Fruit fly (Drosophila melanogaster) whole organism, embryonic: ENCODE data around the gene ver.

Experiments
- Blimp-1 ChIP-seq: fragments of 200-800 bp; sonication (Bioruptor generic); optimal IDR thresholded peaks from 3 replicates; lab custom pipeline; 2018; ENCODE audit warnings: missing biosample characterization, missing genetic modification characterization, mild to moderate bottlenecking, moderate library complexity, missing genetic modification reagents
- Bteb2 ChIP-seq: fragments of 200-800 bp; sonication (Bioruptor generic); optimal IDR thresholded peaks from 2 replicates; lab custom pipeline; 2016; ENCODE audit warnings: missing biosample characterization, missing genetic modification characterization
- CG10147 ChIP-seq: fragments of 200-800 bp; sonication (Bioruptor generic); optimal IDR thresholded peaks from 2 replicates; lab custom pipeline; 2019; ENCODE audit warnings: missing biosample characterization, mild to moderate bottlenecking, missing genetic modification characterization, moderate library complexity
- CG11398 ChIP-seq: fragments of 200-800 bp; sonication (Bioruptor generic); optimal IDR thresholded peaks from 2 replicates; lab custom pipeline; 2016; ENCODE audit warnings: missing biosample characterization, missing genetic modification characterization
- CG13287 ChIP-seq: fragments of 200-800 bp; sonication (Bioruptor generic); IDR thresholded peaks from 2 replicates; pipeline ENCODE4 v1.3.6; 2022; ENCODE audit warnings: missing biosample characterization, missing genetic modification characterization; ENCODE audit not compliant: partially characterized antibody
- CG13894 ChIP-seq: fragments of 200-800 bp; sonication (Bioruptor generic); optimal IDR thresholded peaks from 3 replicates; lab custom pipeline; 2018; ENCODE audit warnings: missing biosample characterization, mild to moderate bottlenecking, missing genetic modification characterization, moderate library complexity
- CG17802 ChIP-seq: fragments of 200-800 bp; sonication (Bioruptor generic); optimal IDR thresholded peaks from 2 replicates; lab custom pipeline; 2018; ENCODE audit warnings: missing biosample characterization, mild to moderate bottlenecking, missing genetic modification characterization, moderate library complexity
- CG32772 ChIP-seq: fragments of 200-800 bp; sonication (Bioruptor generic); IDR thresholded peaks from 2 replicates; pipeline ENCODE4 v1.3.6; 2022; ENCODE audit warnings: missing biosample characterization, missing genetic modification characterization
- CG34422 ChIP-seq: fragments of 200-800 bp; sonication (Bioruptor generic); IDR thresholded peaks from 3 replicates; pipeline ENCODE4 v1.3.6; 2022; ENCODE audit warnings: missing biosample characterization, missing genetic modification characterization
- CG4360 ChIP-seq: fragments of 200-800 bp; sonication (Bioruptor generic); IDR thresholded peaks from 2 replicates; pipeline ENCODE4 v1.3.6; 2022; ENCODE audit warnings: missing biosample characterization, missing genetic modification characterization
- CG43689 ChIP-seq: fragments of 200-800 bp; sonication (Bioruptor generic); IDR thresholded peaks from 2 replicates; pipeline ENCODE4 v1.3.6; 2022; ENCODE audit warnings: missing biosample characterization, missing genetic modification characterization
- CG4707 ChIP-seq: fragments of 200-800 bp; sonication (Bioruptor generic); optimal IDR thresholded peaks from 2 replicates; lab custom pipeline; 2018; ENCODE audit warnings: missing biosample characterization, mild to moderate bottlenecking, missing genetic modification characterization, moderate library complexity
- CG5245 ChIP-seq: fragments of 200-800 bp; sonication (Bioruptor generic); optimal IDR thresholded peaks from 3 replicates; lab custom pipeline; 2016; ENCODE audit warnings: missing biosample characterization, missing genetic modification characterization
- CG7556 ChIP-seq: fragments of 200-800 bp; sonication (Bioruptor generic); optimal IDR thresholded peaks from 2 replicates; lab custom pipeline; 2017; ENCODE audit warnings: missing biosample characterization, mild to moderate bottlenecking, missing genetic modification characterization
- CG8944 ChIP-seq: fragments of 200-800 bp; sonication (Bioruptor generic); optimal IDR thresholded peaks from 3 replicates; lab custom pipeline; 2016; ENCODE audit warnings: missing biosample characterization, missing genetic modification characterization
- CG9609 ChIP-seq: fragments of 200-800 bp; sonication (Bioruptor generic); optimal IDR thresholded peaks from 3 replicates; lab custom pipeline; 2016; ENCODE audit warnings: missing biosample characterization, missing genetic modification characterization
- CG9797 ChIP-seq: fragments of 200-800 bp; sonication (Bioruptor generic); optimal IDR thresholded peaks from 3 replicates; lab custom pipeline; 2018; ENCODE audit warnings: missing biosample characterization, mild to moderate bottlenecking, missing genetic modification characterization
- CrebB ChIP-seq: fragments of 200-800 bp; sonication (Bioruptor generic); optimal IDR thresholded peaks from 3 replicates; lab custom pipeline; 2018; ENCODE audit warnings: missing biosample characterization, mild to moderate bottlenecking, missing genetic modification characterization
- Deaf1 ChIP-seq: fragments of 200-800 bp; optimal IDR thresholded peaks from 3 replicates; lab custom pipeline; 2019; ENCODE audit warnings: missing biosample characterization, mild to moderate bottlenecking, missing genetic modification characterization, moderate library complexity
- Elba2 ChIP-seq: fragments of 200-800 bp; sonication (Bioruptor generic); optimal IDR thresholded peaks from 3 replicates; lab custom pipeline; 2016; ENCODE audit warnings: missing biosample characterization, missing genetic modification characterization
- Ets65A ChIP-seq: fragments of 200-800 bp; sonication (Bioruptor generic); peaks from one replicate; lab custom pipeline; 2016; ENCODE audit warnings: missing biosample characterization, missing genetic modification characterization
- Gug ChIP-seq: fragments of 200-800 bp; sonication (Bioruptor generic); IDR thresholded peaks from 4 replicates; pipeline ENCODE4 v1.3.6; 2022; ENCODE audit warnings: missing biosample characterization, missing genetic modification characterization
- H2.0 ChIP-seq: fragments of 200-800 bp; sonication (Bioruptor generic); IDR thresholded peaks from 2 replicates; pipeline ENCODE4 v1.3.6; 2022; ENCODE audit warnings: missing biosample characterization, missing genetic modification characterization
- HLHmδ ChIP-seq: fragments of 200-800 bp; sonication (Bioruptor generic); optimal IDR thresholded peaks from 2 replicates; lab custom pipeline; 2018; ENCODE audit warnings: missing biosample characterization, mild to moderate bottlenecking, missing genetic modification characterization, moderate library complexity
- Hey ChIP-seq: fragments of 200-800 bp; sonication (Bioruptor generic); optimal IDR thresholded peaks from 3 replicates; lab custom pipeline; 2018; ENCODE audit warnings: missing biosample characterization, mild to moderate bottlenecking, missing genetic modification characterization
- MBD-R2 ChIP-seq: fragments of 200-800 bp; sonication (Bioruptor generic); IDR thresholded peaks from 2 replicates; pipeline ENCODE4 v1.3.6; 2022; ENCODE audit warnings: missing biosample characterization, missing genetic modification characterization
- Six4 ChIP-seq: fragments of 200-800 bp; sonication (Bioruptor generic); optimal IDR thresholded peaks from 2 replicates; lab custom pipeline; 2016; ENCODE audit warnings: missing biosample characterization, missing genetic modification characterization
- al ChIP-seq: fragments of 200-800 bp; sonication (Bioruptor generic); IDR thresholded peaks from 2 replicates; pipeline ENCODE4 v1.3.6; 2022; ENCODE audit warnings: missing biosample characterization, missing genetic modification characterization
- ash1 ChIP-seq: fragments of 200-800 bp; sonication (Bioruptor generic); optimal IDR thresholded peaks from 2 replicates; lab custom pipeline; 2018; ENCODE audit warnings: missing biosample characterization, mild to moderate bottlenecking, missing genetic modification characterization
- cad ChIP-seq: fragments of >200 bp; optimal IDR thresholded peaks from 2 replicates; lab custom pipeline; 2017; ENCODE audit warnings: missing biosample characterization, missing genetic modification characterization
- cg ChIP-seq: fragments of 200-800 bp; sonication (Bioruptor generic); optimal IDR thresholded peaks from 3 replicates; lab custom pipeline; 2019; ENCODE audit warnings: missing biosample characterization, mild to moderate bottlenecking, missing genetic modification characterization, moderate library complexity
- chinmo ChIP-seq: fragments of 200-800 bp; sonication (Bioruptor generic); IDR thresholded peaks from 4 replicates; pipeline ENCODE4 v1.3.6; 2022; ENCODE audit warnings: missing biosample characterization, missing genetic modification characterization; ENCODE audit not compliant: partially characterized antibody
- chm ChIP-seq: fragments of 200-800 bp; sonication (Bioruptor generic); IDR thresholded peaks from 2 replicates; pipeline ENCODE4 v1.3.6; 2022; ENCODE audit warnings: missing biosample characterization, missing genetic modification characterization
- dimm ChIP-seq: fragments of 200-800 bp; sonication (Bioruptor generic); IDR thresholded peaks from 2 replicates; pipeline ENCODE4 v1.3.6; 2022; ENCODE audit warnings: missing biosample characterization, missing genetic modification characterization
- ewg ChIP-seq: fragments of 200-800 bp; sonication (Bioruptor generic); optimal IDR thresholded peaks from 3 replicates; lab custom pipeline; 2017; ENCODE audit warnings: mild to moderate bottlenecking, missing biosample characterization, missing genetic modification reagents, missing genetic modification characterization
- fd102C ChIP-seq: fragments of 200-800 bp; sonication (Bioruptor generic); optimal IDR thresholded peaks from 2 replicates; lab custom pipeline; 2018; ENCODE audit warnings: missing biosample characterization, mild to moderate bottlenecking, missing genetic modification characterization, moderate library complexity
- gce ChIP-seq: fragments of 200-800 bp; sonication (Bioruptor generic); IDR thresholded peaks from 3 replicates; pipeline ENCODE4 v1.3.6; 2022; ENCODE audit warnings: missing biosample characterization, missing genetic modification characterization
- grau ChIP-seq: fragments of 200-800 bp; optimal IDR thresholded peaks from 3 replicates; lab custom pipeline; 2019; ENCODE audit warnings: missing biosample characterization, mild to moderate bottlenecking, missing genetic modification characterization, moderate library complexity
- hth ChIP-seq: fragments of >200 bp; optimal IDR thresholded peaks from 2 replicates; lab custom pipeline; 2017; ENCODE audit warnings: inconsistent platforms
- jing ChIP-seq: fragments of 200-800 bp; sonication (Bioruptor generic); optimal IDR thresholded peaks from 2 replicates; lab custom pipeline; 2018; ENCODE audit warnings: missing biosample characterization, mild to moderate bottlenecking, missing genetic modification characterization
- klu ChIP-seq: fragments of 200-800 bp; sonication (Bioruptor generic); IDR thresholded peaks from 2 replicates; pipeline ENCODE4 v1.3.6; 2022; ENCODE audit warnings: missing biosample characterization, missing genetic modification characterization
- odd ChIP-seq: fragments of 200-800 bp; sonication (Bioruptor generic); optimal IDR thresholded peaks from 2 replicates; lab custom pipeline; 2017; ENCODE audit warnings: missing biosample characterization, mild to moderate bottlenecking, missing genetic modification characterization
- so ChIP-seq: fragments of 200-800 bp; sonication (Bioruptor generic); IDR thresholded peaks from 3 replicates; pipeline ENCODE4 v1.3.6; 2022; ENCODE audit warnings: missing biosample characterization, missing genetic modification characterization
- sr ChIP-seq: fragments of 200-800 bp; sonication (Bioruptor generic); IDR thresholded peaks from 3 replicates; pipeline ENCODE4 v1.3.6; 2022; ENCODE audit warnings: missing biosample characterization, missing genetic modification characterization
- stc ChIP-seq: fragments of 200-800 bp; sonication (Bioruptor generic); IDR thresholded peaks from 2 replicates; pipeline ENCODE4 v1.3.6; 2022; ENCODE audit warnings: missing biosample characterization, missing genetic modification characterization
- tll ChIP-seq, 2 experiments: fragments of 200-800 bp in 1 of 2; fragments of >200 bp in 1 of 2; sonication (Bioruptor generic) in 1 of 2; optimal IDR thresholded peaks; 2 replicates each; lab custom pipeline; 2017 to 2019; ENCODE audit warnings: missing biosample characterization in 2 of 2, missing genetic modification characterization in 2 of 2, mild to moderate bottlenecking in 1 of 2, moderate library complexity in 1 of 2
- twi ChIP-seq: fragments of 200-800 bp; optimal IDR thresholded peaks from 2 replicates; lab custom pipeline; 2019; ENCODE audit warnings: missing biosample characterization, mild to moderate bottlenecking, missing genetic modification characterization, moderate library complexity

The ver gene

DNA sequence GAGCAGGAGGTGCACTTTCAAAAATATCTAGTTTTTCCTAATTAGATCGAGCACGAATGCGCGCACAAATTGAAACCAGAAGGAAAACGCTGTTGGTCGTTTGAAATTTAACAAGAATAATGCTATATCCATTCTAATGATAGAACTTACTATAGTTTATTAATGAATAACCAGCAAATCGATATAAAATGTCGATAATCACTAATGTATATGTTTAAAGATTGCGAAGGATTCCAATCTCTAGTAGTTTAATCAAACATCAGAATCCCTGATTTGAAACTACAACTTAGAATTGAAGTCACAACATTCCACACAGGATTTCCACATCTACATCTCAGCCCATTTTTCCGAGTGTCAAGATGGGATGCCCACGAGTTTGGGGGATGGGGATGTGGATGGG, 41.6 kb downstream of the ver start (continued):
- peak; percentile 7 for TF ChIP-seq ewg (GFP tag; lab: Kevin White, UChicago)
- no peak for TF ChIP-seq al (GFP tag; lab: Robert Waterston, UW)

dm6 chr3L:12566065-12566730, 42.4 kb downstream of the ver start:
- TF ChIP-seq CG4707 (GFP tag; lab: Kevin White, UChicago) (no peak), Hey (tag; lab: Kevin White, UChicago) (peak; percentile 73), Gug (GFP tag; lab: Robert Waterston, UW) (no peak), Ets65A (peak; percentile 63), chinmo (GFP tag; lab: Robert Waterston, UW) (0 out of 4 replicates have a peak, but pooled peaks have one; percentile 14), H2.0 (GFP tag; lab: Robert Waterston, UW) (no peak), cad (peak; percentile 67), twi (peak; percentile 98), CG43689 (peak; percentile 32; the same call in 1 of the 2 replicates), CG4360 (GFP tag; lab: Robert Waterston, UW) (0 out of 2 replicates have a peak, but pooled peaks have one; percentile 5), tll (GFP tag; optimal IDR thresholded peaks at IDR 0.05; lab: Kevin White, UChicago) (peak in 1 of 2 experiments; percentile 97), CG8944 (GFP tag; lab: Kevin White, UChicago) (no peak), CG13894 (tag; lab: Kevin White, UChicago) (peak; percentile 37), cg (GFP tag; lab: Kevin White, UChicago) (peak; percentile 44), CrebB (tag; lab: Kevin White, UChicago) (no peak), jing (no peak)

DNA sequence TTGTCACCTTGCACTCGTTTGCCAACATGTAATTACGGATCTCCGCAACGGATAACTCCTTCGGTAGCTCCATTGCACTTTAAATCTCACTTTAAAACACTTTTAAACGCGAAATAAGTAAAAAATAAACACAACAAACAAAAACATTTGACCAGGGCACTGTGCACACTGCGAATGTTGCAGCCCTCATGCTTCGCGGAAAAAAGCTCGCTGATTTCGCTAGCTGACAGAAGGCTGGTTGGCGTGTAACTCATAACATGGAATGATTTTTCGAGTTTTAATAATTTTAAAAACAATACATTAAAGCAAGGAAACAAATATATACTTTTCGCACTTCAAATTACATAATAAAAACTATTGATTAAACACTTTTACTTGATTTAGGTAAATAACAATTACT, 48.6 kb downstream of the ver start, which contains the start of gene sowah:
sowah (minus strand) TSS at position 177 of the 400 bp plus-strand sequence.
- peak; percentile 30 for TF ChIP-seq Blimp-1 (GFP tag; lab: Kevin White, UChicago)
- no peak for TF ChIP-seq CG10147 (GFP tag; lab: Kevin White, UChicago)
- no peak for TF ChIP-seq chm (GFP tag; lab: Robert Waterston, UW)
- no peak for TF ChIP-seq CG7556 (GFP tag; lab: Kevin White, UChicago)
- TF ChIP-seq HLHmδ (GFP tag; lab: Kevin White, UChicago), result peak; percentile 30
- TF ChIP-seq Elba2 (GFP tag; lab: Kevin White, UChicago), result peak; percentile 21
- peak; percentile 42; the same call in 1 of the 3 replicates for TF ChIP-seq sr (GFP tag; lab: Robert Waterston, UW)
- TF ChIP-seq so, result no peak
- TF ChIP-seq ash1 (GFP tag; lab: Kevin White, UChicago), result peak; percentile 43
- peak; percentile 27 for TF ChIP-seq CG8944 (GFP tag; lab: Kevin White, UChicago)
- TF ChIP-seq fd102C (GFP tag; lab: Kevin White, UChicago), result no peak
- peak; percentile 63 for TF ChIP-seq CG9609 (GFP tag; lab: Kevin White, UChicago)
- peak; percentile 18 for TF ChIP-seq CG9797 (GFP tag; lab: Kevin White, UChicago)
- TF ChIP-seq CG5245 (GFP tag; lab: Kevin White, UChicago), result peak; percentile 10
- TF ChIP-seq CG32772 (GFP tag; lab: Robert Waterston, UW), result peak; percentile 47; the same call in 1 of the 2 replicates
- TF ChIP-seq stc (GFP tag; lab: Robert Waterston, UW), result no peak
- peak; percentile 99 for TF ChIP-seq MBD-R2
- TF ChIP-seq CG11398 (GFP tag; lab: Kevin White, UChicago), result peak; percentile 38
- TF ChIP-seq CG34422 (GFP tag; lab: Robert Waterston, UW), result peak; percentile 68
- peak; percentile 33 for TF ChIP-seq CG17802 (tag; lab: Kevin White, UChicago)
- peak; percentile 20 for TF ChIP-seq Deaf1
- TF ChIP-seq odd (GFP tag; lab: Kevin White, UChicago), result no peak
- no peak for TF ChIP-seq chinmo (GFP tag; lab: Robert Waterston, UW)
- TF ChIP-seq gce, result no peak
- no peak for TF ChIP-seq hth (lab: Kevin White, UChicago)
- peak; percentile 11 for TF ChIP-seq Bteb2 (GFP tag; lab: Kevin White, UChicago)
- TF ChIP-seq Six4 (GFP tag; lab: Kevin White, UChicago), result no peak
- no peak for TF ChIP-seq dimm
- TF ChIP-seq CG13287 (GFP tag; lab: Robert Waterston, UW), result peak; percentile 43; the same call in 1 of the 2 replicates
- TF ChIP-seq CrebB (tag; lab: Kevin White, UChicago), result no peak
- peak; percentile 47 for TF ChIP-seq grau (tag; lab: Kevin White, UChicago)
- TF ChIP-seq klu (GFP tag; lab: Robert Waterston, UW), result no peak
